Worm (Caenorhabditis elegans) whole organism, young adult: ENCODE results near the gene C03B1.1.

Source experiments
- T07F8.4 ChIP-seq: sonication (generic microtip); optimal IDR thresholded peaks from 2 replicates; lab custom pipeline; 2016; ENCODE audit warnings: mild to moderate bottlenecking, missing genetic modification characterization, moderate library complexity, missing compliant biosample characterization
- chd-7 ChIP-seq: sonication (generic microtip); optimal IDR thresholded peaks from 2 replicates; lab custom pipeline; 2016; ENCODE audit warnings: mild to moderate bottlenecking, missing genetic modification characterization, moderate library complexity, missing compliant biosample characterization
- nhr-179 ChIP-seq: sonication (generic microtip); optimal IDR thresholded peaks from 2 replicates; lab custom pipeline; 2016; ENCODE audit warnings: mild to moderate bottlenecking, missing genetic modification characterization, missing compliant biosample characterization

DNA sequence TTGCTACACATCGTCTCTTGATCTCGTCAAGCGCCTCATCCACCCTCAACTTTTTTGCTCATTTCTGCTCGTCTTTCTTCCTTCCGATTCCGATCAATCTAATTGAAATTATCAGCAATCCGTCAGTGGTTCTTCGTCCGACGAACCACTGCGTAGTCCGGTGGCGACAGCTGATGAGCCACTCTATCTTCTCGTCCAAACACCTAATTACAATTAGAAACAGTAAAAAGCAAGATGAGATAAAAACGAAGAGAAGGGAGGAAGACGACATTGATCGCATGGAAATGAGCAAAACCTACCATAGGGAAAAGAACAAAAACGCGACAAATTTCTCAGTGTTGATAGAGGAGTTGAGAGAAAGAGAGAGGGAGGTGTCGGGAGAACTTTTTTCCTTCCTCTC lies 24.9 kb downstream of the C03B1.1 start:
- TF ChIP-seq T07F8.4 (tag; lab: Kevin White, UChicago) (no peak), chd-7 (no peak), nhr-179 (no peak)
